5 fruit fly cellular contexts compared by ENCODE assay signal in the genomic region with DNA sequence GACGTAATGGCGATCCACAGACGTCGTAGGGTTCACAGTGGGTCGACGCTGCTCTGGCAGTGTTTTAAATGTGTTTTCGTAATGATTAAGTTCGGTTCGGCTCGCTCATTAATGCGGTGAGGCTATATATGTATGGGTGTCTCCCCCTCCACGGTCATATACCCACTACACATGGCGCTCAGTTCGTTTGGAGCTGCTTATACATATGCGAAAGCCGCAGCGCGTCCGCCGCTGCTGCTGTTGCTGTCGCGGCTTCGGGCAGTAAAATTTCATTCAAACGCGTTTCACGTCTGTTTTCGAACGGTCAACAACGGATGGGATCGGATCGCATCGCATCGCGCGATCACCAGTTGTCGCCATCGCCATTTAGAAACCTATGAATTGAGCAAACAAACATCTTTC.
A peak's percentile ranks its signal among the peaks of the same experiment; 100 is the strongest.
TF ChIP-seq lines count a peak whose summit lies in the region.

No protein-coding gene starts in this region.

- no peak for TF ChIP-seq CTCF in whole organism, embryonic (GFP tag; optimal IDR thresholded peaks at IDR 0.05; lab: Kevin White, UChicago)

TF ChIP-seq in whole organism, adult, 20 proteins besides CTCF, POLR2A, EP300 and RAD21 (continues in another document):
- TF ChIP-seq pad (GFP tag; optimal IDR thresholded peaks at IDR 0.05; lab: Kevin White, UChicago) (peak; percentile 93), toe (GFP tag; optimal IDR thresholded peaks at IDR 0.05; lab: Kevin White, UChicago) (no peak), CG14711 (tag; optimal IDR thresholded peaks at IDR 0.05; lab: Kevin White, UChicago) (no peak), CG7101 (tag; optimal IDR thresholded peaks at IDR 0.05; lab: Kevin White, UChicago) (no peak), bab1 (GFP tag; optimal IDR thresholded peaks at IDR 0.05; lab: Kevin White, UChicago) (no peak), tj (GFP tag; optimal IDR thresholded peaks at IDR 0.05; lab: Kevin White, UChicago) (peak; percentile 11), ovo (GFP tag; optimal IDR thresholded peaks at IDR 0.05; lab: Kevin White, UChicago) (peak; percentile 30), Crg-1 (GFP tag; optimal IDR thresholded peaks at IDR 0.05; lab: Kevin White, UChicago) (no peak), CG11617 (GFP tag; optimal IDR thresholded peaks at IDR 0.05; lab: Kevin White, UChicago) (no peak), kay (GFP tag; lab: Kevin White, UChicago; ENCODE audit: borderline replicate concordance) (no peak), CG5204 (GFP tag; optimal IDR thresholded peaks at IDR 0.05; lab: Kevin White, UChicago) (no peak), cic (GFP tag; optimal IDR thresholded peaks at IDR 0.05; lab: Kevin White, UChicago) (peak; percentile 91), CG33017 (tag; optimal IDR thresholded peaks at IDR 0.05; lab: Kevin White, UChicago) (no peak), CG7045 (GFP tag; optimal IDR thresholded peaks at IDR 0.05; lab: Kevin White, UChicago) (peak; percentile 19), cnc (optimal IDR thresholded peaks at IDR 0.05; lab: Kevin White, UChicago) (no peak), CG12768 (GFP tag; optimal IDR thresholded peaks at IDR 0.05; lab: Kevin White, UChicago) (peak; percentile 57), Mnt (GFP tag; optimal IDR thresholded peaks at IDR 0.05; lab: Kevin White, UChicago) (peak; percentile 76), CG1620 (GFP tag; optimal IDR thresholded peaks at IDR 0.05; lab: Kevin White, UChicago) (no peak)

TF ChIP-seq in whole organism, embryonic, 481 proteins besides CTCF, POLR2A, EP300 and RAD21 (continues in another document):
- TF ChIP-seq CG30403 (GFP tag; optimal IDR thresholded peaks at IDR 0.05; lab: Kevin White, UChicago), result no peak
- peak; percentile 26; the same call in 1 of the 2 replicates for TF ChIP-seq CG13287 (GFP tag; IDR thresholded peaks at IDR 0.05; lab: Robert Waterston, UW; ENCODE audit: partially characterized antibody)
- no peak for TF ChIP-seq Chrac-16 (GFP tag; optimal IDR thresholded peaks at IDR 0.05; lab: Kevin White, UChicago)
- 0 out of 2 replicates have a peak, but pooled peaks have one; percentile 18 for TF ChIP-seq Atf6 (GFP tag; IDR thresholded peaks at IDR 0.05; lab: Robert Waterston, UW)
- no peak for TF ChIP-seq Elba2 (GFP tag; optimal IDR thresholded peaks at IDR 0.05; lab: Kevin White, UChicago)
- TF ChIP-seq kay (GFP tag; optimal IDR thresholded peaks at IDR 0.05; lab: Kevin White, UChicago), result no peak
- peak; percentile 45 for TF ChIP-seq CG13894 (tag; optimal IDR thresholded peaks at IDR 0.05; lab: Kevin White, UChicago)
- no peak for TF ChIP-seq da (GFP tag; optimal IDR thresholded peaks at IDR 0.05; lab: Kevin White, UChicago)
- TF ChIP-seq Bteb2 (GFP tag; optimal IDR thresholded peaks at IDR 0.05; lab: Kevin White, UChicago), result no peak
- TF ChIP-seq Mad (GFP tag; optimal IDR thresholded peaks at IDR 0.05; lab: Kevin White, UChicago), result no peak
- no peak for TF ChIP-seq sd (tag; optimal IDR thresholded peaks at IDR 0.05; lab: Kevin White, UChicago)
- no peak for TF ChIP-seq ERR (GFP tag; optimal IDR thresholded peaks at IDR 0.05; lab: Kevin White, UChicago)
- no peak for TF ChIP-seq CG7745 (tag; optimal IDR thresholded peaks at IDR 0.05; lab: Kevin White, UChicago)
- TF ChIP-seq vvl (GFP tag; IDR thresholded peaks at IDR 0.05; lab: Robert Waterston, UW), result peak; percentile 74
- no peak for TF ChIP-seq CG17359 (tag; optimal IDR thresholded peaks at IDR 0.05; lab: Kevin White, UChicago)
- TF ChIP-seq CG12769 (tag; optimal IDR thresholded peaks at IDR 0.05; lab: Kevin White, UChicago), result peak; percentile 81
- TF ChIP-seq gro (GFP tag; optimal IDR thresholded peaks at IDR 0.05; lab: Kevin White, UChicago), result no peak

TF ChIP-seq in whole organism, prepupa, 60 proteins besides CTCF, POLR2A, EP300 and RAD21:
- TF ChIP-seq ss (GFP tag; optimal IDR thresholded peaks at IDR 0.05; lab: Kevin White, UChicago) (no peak), fkh (GFP tag; optimal IDR thresholded peaks at IDR 0.05; lab: Kevin White, UChicago) (peak; percentile 57), CG6276 (GFP tag; optimal IDR thresholded peaks at IDR 0.05; lab: Kevin White, UChicago) (peak; percentile 50), CG3919 (GFP tag; optimal IDR thresholded peaks at IDR 0.05; lab: Kevin White, UChicago) (no peak), CG6854 (GFP tag; optimal IDR thresholded peaks at IDR 0.05; lab: Kevin White, UChicago) (no peak), CG15336 (GFP tag; IDR thresholded peaks at IDR 0.05; lab: Robert Waterston, UW) (peak; percentile 18; the same call in 1 of the 2 replicates), fd59A (GFP tag; optimal IDR thresholded peaks at IDR 0.05; lab: Kevin White, UChicago) (no peak), svp (GFP tag; lab: Kevin White, UChicago) (peak; percentile 98), eg (GFP tag; IDR thresholded peaks at IDR 0.05; lab: Robert Waterston, UW) (no peak), CG34406 (GFP tag; optimal IDR thresholded peaks at IDR 0.05; lab: Kevin White, UChicago) (no peak), Smox (GFP tag; optimal IDR thresholded peaks at IDR 0.05; lab: Kevin White, UChicago) (no peak), CG1621 (tag; optimal IDR thresholded peaks at IDR 0.05; lab: Kevin White, UChicago) (peak; percentile 4)

TF ChIP-seq in whole organism, pupa, 21 proteins besides CTCF, POLR2A, EP300 and RAD21:
- TF ChIP-seq CG15710 (tag; optimal IDR thresholded peaks at IDR 0.05; lab: Kevin White, UChicago) (no peak), EcR (GFP tag; optimal IDR thresholded peaks at IDR 0.05; lab: Kevin White, UChicago) (peak; percentile 57), fd96Ca (GFP tag; IDR thresholded peaks at IDR 0.05; lab: Robert Waterston, UW) (no peak), CG17806 (tag; optimal IDR thresholded peaks at IDR 0.05; lab: Kevin White, UChicago) (no peak), CG13204 (GFP tag; optimal IDR thresholded peaks at IDR 0.05; lab: Kevin White, UChicago) (peak; percentile 87)

TF ChIP-seq in whole organism, wandering third instar larva, 38 proteins besides CTCF, POLR2A, EP300 and RAD21:
- TF ChIP-seq Sp1 (GFP tag; optimal IDR thresholded peaks at IDR 0.05; lab: Kevin White, UChicago), result peak; percentile 6
- TF ChIP-seq OdsH (GFP tag; optimal IDR thresholded peaks at IDR 0.05; lab: Kevin White, UChicago), result no peak
- TF ChIP-seq Rel (GFP tag; optimal IDR thresholded peaks at IDR 0.05; lab: Kevin White, UChicago), result no peak
- TF ChIP-seq Rel (tag; optimal IDR thresholded peaks at IDR 0.05; lab: Kevin White, UChicago), result peak; percentile 76
